Worm (Caenorhabditis elegans): ENCODE measurements around the gene C07A4.2.

The C07A4.2 gene

DNA sequence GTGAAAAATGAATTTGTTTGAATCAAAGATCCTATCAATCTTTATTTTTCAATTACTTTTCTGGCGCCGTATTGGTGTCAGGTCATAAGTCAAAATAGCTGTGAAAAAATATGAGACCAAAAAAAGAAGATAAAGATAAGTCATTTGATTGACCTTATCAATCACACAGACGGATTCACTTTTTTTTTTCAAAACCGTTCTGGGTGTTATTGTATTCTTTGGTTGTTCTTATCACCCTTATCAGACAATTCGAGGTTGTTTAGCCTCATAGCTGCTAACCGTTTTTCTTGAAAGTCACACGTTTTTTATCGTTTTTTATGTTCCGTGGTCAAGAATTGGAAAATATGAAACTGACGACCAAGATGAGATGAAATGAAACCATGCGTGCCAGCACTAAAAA, 3.5 kb upstream of the C07A4.2 start:
- TF ChIP-seq D2030.7 (GFP tag; IDR thresholded peaks at IDR 0.05), result no peak
- peak; percentile 27 for TF ChIP-seq somi-1 (GFP tag; optimal IDR thresholded peaks at IDR 0.05)
- TF ChIP-seq chd-7 (tag; optimal IDR thresholded peaks at IDR 0.05), result no peak
- no peak for TF ChIP-seq lag-1 (GFP tag; IDR thresholded peaks at IDR 0.05)
- no peak for TF ChIP-seq attf-3 (GFP tag; conservative IDR thresholded peaks at IDR 0.05)
- no peak for TF ChIP-seq F57A8.1 (GFP tag; optimal IDR thresholded peaks at IDR 0.05)
- no peak for TF ChIP-seq F22D6.2 (tag; optimal IDR thresholded peaks at IDR 0.05)
- no peak for TF ChIP-seq ztf-22 (GFP tag; optimal IDR thresholded peaks at IDR 0.05)
- no peak for TF ChIP-seq ceh-27 (GFP tag; optimal IDR thresholded peaks at IDR 0.05)
- 0 out of 2 replicates have a peak, but pooled peaks have one; percentile 41 for TF ChIP-seq K11D2.4 (GFP tag; IDR thresholded peaks at IDR 0.05)
- TF ChIP-seq ztf-26 (tag; optimal IDR thresholded peaks at IDR 0.05), result peak; percentile 16
- no peak for TF ChIP-seq F10E7.11 (tag; optimal IDR thresholded peaks at IDR 0.05)
- TF ChIP-seq tbp1 (GFP tag; optimal IDR thresholded peaks at IDR 0.05), result no peak
- TF ChIP-seq mel-28 (tag; optimal IDR thresholded peaks at IDR 0.05; ENCODE audit: borderline replicate concordance), result no peak
- peak; percentile 13 for TF ChIP-seq lin-40 (tag; optimal IDR thresholded peaks at IDR 0.05)
- no peak for TF ChIP-seq Y53F4B.3 (GFP tag; IDR thresholded peaks at IDR 0.05)
- TF ChIP-seq fkh-3 (tag; optimal IDR thresholded peaks at IDR 0.05), result no peak

DNA sequence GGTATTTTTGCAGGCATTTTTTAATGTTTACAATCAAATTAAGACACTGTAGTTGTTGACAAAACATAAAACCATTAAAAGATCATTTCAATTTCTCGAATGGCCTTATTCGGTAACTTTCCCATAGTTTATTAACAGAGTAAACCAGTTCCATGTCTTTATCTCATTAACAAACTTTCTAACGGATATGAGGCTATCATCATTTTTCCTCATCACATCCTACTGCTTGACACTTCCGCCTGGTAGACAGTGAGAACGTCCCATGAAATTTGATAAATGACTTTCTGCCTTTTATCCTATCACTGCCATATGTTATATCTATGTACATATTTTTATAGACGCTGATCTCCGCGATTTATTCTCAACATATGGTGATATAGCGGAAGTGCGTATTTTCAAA, 1.4 kb upstream of the C07A4.2 start:
- TF ChIP-seq lin-35 (GFP tag; optimal IDR thresholded peaks at IDR 0.05) (no peak), ztf-22 (GFP tag; optimal IDR thresholded peaks at IDR 0.05) (no peak), ZK185.1 (tag; optimal IDR thresholded peaks at IDR 0.05; ENCODE audit: poor library complexity, severe bottlenecking) (no peak)

DNA sequence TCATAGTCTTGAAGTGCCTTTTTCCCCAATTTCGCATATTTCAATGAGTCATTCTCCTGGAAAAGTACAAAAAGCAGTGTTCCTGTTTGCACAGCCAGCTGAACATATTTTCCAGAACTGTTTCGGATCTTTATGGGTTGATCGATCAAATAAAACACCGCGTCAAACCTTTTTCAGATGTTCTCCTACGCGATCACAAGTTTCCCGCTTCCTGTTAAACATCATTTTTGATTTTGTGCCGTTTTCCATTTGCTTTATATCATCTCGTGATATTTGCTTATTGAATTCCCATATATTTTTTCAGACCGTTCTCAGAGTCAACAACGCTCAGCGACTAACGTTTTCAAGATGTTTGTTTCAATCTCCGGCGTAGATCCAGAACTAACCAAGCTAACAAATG, 2.7 kb downstream of the C07A4.2 start, which contains the start of gene C07A4.3:
Gene C07A4.3 (plus strand): TSS at position 301 of the 400 bp plus-strand sequence.
- TF ChIP-seq atf-7 (tag; optimal IDR thresholded peaks at IDR 0.05) (no peak), unc-130 (GFP tag; optimal IDR thresholded peaks at IDR 0.05) (no peak), ets-4 (GFP tag; optimal IDR thresholded peaks at IDR 0.05) (no peak), efl-1 (GFP tag; optimal IDR thresholded peaks at IDR 0.05) (no peak), hlh-12 (tag; optimal IDR thresholded peaks at IDR 0.05) (no peak), bed-2 (GFP tag; IDR thresholded peaks at IDR 0.05) (no peak), nhr-80 (tag; optimal IDR thresholded peaks at IDR 0.05) (no peak), mes-4 (tag; optimal IDR thresholded peaks at IDR 0.05) (no peak), zfh-2 (GFP tag; conservative IDR thresholded peaks at IDR 0.05) (no peak), C17E4.6 (GFP tag; IDR thresholded peaks at IDR 0.05) (no peak), ceh-91 (GFP tag; IDR thresholded peaks at IDR 0.05) (no peak), nhr-90 (tag; optimal IDR thresholded peaks at IDR 0.05) (no peak), repo-1 (tag; optimal IDR thresholded peaks at IDR 0.05) (no peak)

DNA sequence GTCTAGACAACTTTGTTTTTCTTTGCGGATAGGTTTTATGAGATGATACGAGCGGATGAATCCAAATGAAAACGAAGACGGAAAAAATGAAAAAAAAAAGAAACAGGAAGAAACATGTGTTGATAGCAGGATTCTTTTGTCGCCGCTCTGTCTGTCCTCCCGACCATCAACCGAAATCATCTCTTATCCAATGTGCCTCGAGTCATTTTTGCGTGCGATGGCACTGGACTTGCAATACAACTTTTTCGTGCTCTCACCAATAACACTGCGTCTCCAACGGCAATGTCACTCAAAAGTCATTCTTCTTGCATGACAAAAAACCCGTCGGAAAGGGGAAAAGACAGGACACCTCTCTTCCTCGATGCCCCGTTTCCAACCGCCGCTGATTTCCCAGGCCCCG, 4.3 kb downstream of the C07A4.2 start, which contains the start of gene ncs-4:
Gene ncs-4 (plus strand): TSS at position 227 of the 400 bp plus-strand sequence.
- TF ChIP-seq nfyb-1 (GFP tag; IDR thresholded peaks at IDR 0.05) (no peak), pbrm-1 (GFP tag; IDR thresholded peaks at IDR 0.05) (no peak), hlh-12 (tag; optimal IDR thresholded peaks at IDR 0.05) (no peak), zfh-2 (GFP tag; conservative IDR thresholded peaks at IDR 0.05) (no peak), lin-35 (GFP tag; optimal IDR thresholded peaks at IDR 0.05) (no peak), T07F8.4 (tag; optimal IDR thresholded peaks at IDR 0.05) (no peak), F57C9.4 (tag; optimal IDR thresholded peaks at IDR 0.05) (no peak), ztf-26 (tag; optimal IDR thresholded peaks at IDR 0.05) (no peak), rpc-1 (optimal IDR thresholded peaks at IDR 0.05) (no peak), rpc-1 (tag; optimal IDR thresholded peaks at IDR 0.05) (no peak), B0019.2 (GFP tag; conservative IDR thresholded peaks at IDR 0.05) (no peak), F57A8.1 (GFP tag; optimal IDR thresholded peaks at IDR 0.05) (no peak), F10E7.11 (tag; optimal IDR thresholded peaks at IDR 0.05) (no peak), nhr-80 (tag; optimal IDR thresholded peaks at IDR 0.05) (no peak), dox-1 (GFP tag; IDR thresholded peaks at IDR 0.05) (no peak), ets-4 (GFP tag; optimal IDR thresholded peaks at IDR 0.05) (no peak), gei-17 (GFP tag; optimal IDR thresholded peaks at IDR 0.05) (no peak)
